Worm (Caenorhabditis elegans) whole organism, L4 larva: ENCODE data around the gene ced-11.

ENCODE experiments used
- F10B5.3 ChIP-seq: sonication (generic microtip); optimal IDR thresholded peaks from 2 replicates; lab custom pipeline; 2016; ENCODE audit warnings: mild to moderate bottlenecking, missing genetic modification characterization, missing compliant biosample characterization
- F44E2.7 ChIP-seq: fragments of 200-800 bp; sonication (Bioruptor generic); IDR thresholded peaks from 2 replicates; pipeline ENCODE4 v2.1.2; 2022; ENCODE audit warnings: missing genetic modification characterization, missing compliant biosample characterization
- R02D3.7 ChIP-seq: fragments of 150-350 bp; sonication (generic microtip); optimal IDR thresholded peaks from 3 replicates; lab custom pipeline; 2014; ENCODE audit warnings: missing biosample characterization, missing genetic modification characterization
- Y48G9A.11 ChIP-seq: fragments of 200-800 bp; sonication (Bioruptor generic); IDR thresholded peaks from 2 replicates; pipeline ENCODE4 v1.3.6; 2022; ENCODE audit warnings: missing genetic modification reagents, missing genetic modification characterization, missing compliant biosample characterization
- Y5F2A.4 ChIP-seq: fragments of 200-800 bp; sonication (Bioruptor generic); optimal IDR thresholded peaks from 2 replicates; lab custom pipeline; 2018; ENCODE audit warnings: mild to moderate bottlenecking, missing genetic modification characterization, missing compliant biosample characterization
- ZK337.2 ChIP-seq: fragments of 200-800 bp; sonication (Bioruptor generic); IDR thresholded peaks from 2 replicates; pipeline ENCODE4 v1.3.6; 2022; ENCODE audit warnings: missing genetic modification reagents, missing genetic modification characterization, missing compliant biosample characterization
- ZK546.5 ChIP-seq, 2 experiments: sonication (generic microtip); optimal IDR thresholded peaks; 2 replicates each; lab custom pipeline; 2017; ENCODE audit warnings: missing biosample characterization in 2 of 2, missing genetic modification characterization in 2 of 2
- aha-1 ChIP-seq: fragments of 150-350 bp; peaks from one replicate; lab custom pipeline; 2014; ENCODE audit warnings: missing biosample characterization, missing genetic modification characterization
- ceh-20 ChIP-seq: fragments of 200-800 bp; sonication (Bioruptor generic); IDR thresholded peaks from 2 replicates; pipeline ENCODE4 v1.3.6; 2022; ENCODE audit warnings: missing genetic modification reagents, missing genetic modification characterization, missing compliant biosample characterization
- ceh-32 ChIP-seq: sonication (generic microtip); optimal IDR thresholded peaks from 2 replicates; lab custom pipeline; 2016; ENCODE audit warnings: mild to moderate bottlenecking, missing genetic modification characterization, missing compliant biosample characterization; ENCODE audit not compliant: poor library complexity
- ceh-44 ChIP-seq: fragments of 200-800 bp; sonication (Bioruptor generic); IDR thresholded peaks from 2 replicates; pipeline ENCODE4 v1.3.6; 2022; ENCODE audit warnings: missing genetic modification reagents, missing genetic modification characterization, missing compliant biosample characterization
- ces-1 ChIP-seq: fragments of 150-350 bp; sonication (generic microtip); optimal IDR thresholded peaks from 4 replicates; lab custom pipeline; 2014; ENCODE audit warnings: missing biosample characterization, missing genetic modification reagents, missing genetic modification characterization
- daf-19 ChIP-seq: fragments of 200-800 bp; sonication (Bioruptor generic); conservative IDR thresholded peaks from 2 replicates; pipeline ENCODE4 v1.3.6; 2022; ENCODE audit warnings: missing genetic modification characterization, missing compliant biosample characterization
- dmd-8 ChIP-seq: fragments of 200-800 bp; sonication (Bioruptor generic); IDR thresholded peaks from 2 replicates; pipeline ENCODE4 v1.3.6; 2022; ENCODE audit warnings: missing genetic modification characterization, missing compliant biosample characterization
- dpl-1 ChIP-seq: fragments of 150-350 bp; optimal IDR thresholded peaks from 2 replicates; lab custom pipeline; 2014; ENCODE audit warnings: missing biosample characterization, missing genetic modification reagents, missing genetic modification characterization
- egl-27 ChIP-seq: sonication (generic microtip); optimal IDR thresholded peaks from 3 replicates; lab custom pipeline; 2017; ENCODE audit warnings: missing biosample characterization, missing genetic modification reagents, missing genetic modification characterization
- fkh-10 ChIP-seq: fragments of 150-350 bp; optimal IDR thresholded peaks from 2 replicates; lab custom pipeline; 2014; ENCODE audit warnings: missing biosample characterization, missing genetic modification reagents, missing genetic modification characterization
- fos-1 ChIP-seq: fragments of 150-350 bp; optimal IDR thresholded peaks from 2 replicates; lab custom pipeline; 2014; ENCODE audit warnings: missing biosample characterization, missing genetic modification characterization
- hif-1 ChIP-seq, 2 experiments: sonication (generic microtip); optimal IDR thresholded peaks; 2 replicates each; lab custom pipeline; 2016 to 2017; ENCODE audit warnings: missing compliant biosample characterization in 2 of 2, missing genetic modification characterization in 2 of 2, missing genetic modification reagents in 2 of 2, missing genotype in 2 of 2, mild to moderate bottlenecking in 1 of 2
- hlh-11 ChIP-seq: fragments of 200-800 bp; sonication (Bioruptor generic); optimal IDR thresholded peaks from 2 replicates; lab custom pipeline; 2018; ENCODE audit warnings: mild to moderate bottlenecking, missing genetic modification characterization, missing compliant biosample characterization
- hmg-1.1 ChIP-seq: fragments of 200-800 bp; sonication (Bioruptor generic); IDR thresholded peaks from 2 replicates; pipeline ENCODE4 v1.3.6; 2022; ENCODE audit warnings: missing genetic modification reagents, missing genetic modification characterization, missing compliant biosample characterization
- jun-1 ChIP-seq: fragments of 150-350 bp; optimal IDR thresholded peaks from 2 replicates; lab custom pipeline; 2014; ENCODE audit warnings: missing biosample characterization, missing genetic modification reagents, missing genetic modification characterization
- lin-29 ChIP-seq: fragments of 200-800 bp; sonication (Bioruptor generic); IDR thresholded peaks from 2 replicates; pipeline ENCODE4 v1.3.6; 2022; ENCODE audit warnings: missing genetic modification reagents, missing genetic modification characterization, missing compliant biosample characterization
- lin-39 ChIP-seq: fragments of 150-350 bp; optimal IDR thresholded peaks from 2 replicates; lab custom pipeline; 2014; ENCODE audit warnings: missing biosample characterization, missing genetic modification reagents, missing genetic modification characterization
- mep-1 ChIP-seq: fragments of 150-350 bp; sonication (generic microtip); optimal IDR thresholded peaks from 3 replicates; lab custom pipeline; 2014; ENCODE audit warnings: missing biosample characterization, missing genetic modification characterization
- mes-2 ChIP-seq: sonication (generic microtip); optimal IDR thresholded peaks from 2 replicates; lab custom pipeline; 2016; ENCODE audit warnings: missing genotype, mild to moderate bottlenecking, missing genetic modification characterization, missing compliant biosample characterization; ENCODE audit not compliant: poor library complexity, severe bottlenecking
- nhr-10 ChIP-seq: fragments of 150-350 bp; optimal IDR thresholded peaks from 2 replicates; lab custom pipeline; 2014; ENCODE audit warnings: missing biosample characterization, missing genetic modification characterization
- nhr-237 ChIP-seq: sonication (generic microtip); optimal IDR thresholded peaks from 2 replicates; lab custom pipeline; 2017; ENCODE audit warnings: missing biosample characterization, missing genetic modification characterization
- nhr-28 ChIP-seq: fragments of 150-350 bp; optimal IDR thresholded peaks from 2 replicates; lab custom pipeline; 2014; ENCODE audit warnings: missing biosample characterization, missing genetic modification characterization
- nhr-42 ChIP-seq: fragments of 200-800 bp; sonication (Bioruptor generic); IDR thresholded peaks from 2 replicates; pipeline ENCODE4 v1.3.6; 2022; ENCODE audit warnings: missing genetic modification characterization, missing compliant biosample characterization
- nhr-76 ChIP-seq: fragments of 150-350 bp; optimal IDR thresholded peaks from 2 replicates; lab custom pipeline; 2014; ENCODE audit warnings: missing biosample characterization, missing genetic modification characterization
- nhr-77 ChIP-seq: fragments of 150-350 bp; optimal IDR thresholded peaks from 2 replicates; lab custom pipeline; 2014; ENCODE audit warnings: missing biosample characterization, missing genetic modification characterization
- pha-4 ChIP-seq, 2 experiments: fragments of 150-350 bp in 1 of 2; fragments of 200-800 bp in 1 of 2; sonication (Bioruptor generic) in 1 of 2; IDR thresholded peaks in 1 of 2; optimal IDR thresholded peaks in 1 of 2; 2 replicates each; pipeline versions ENCODE4 v1.3.6 to Lab custom; 2014 to 2022; ENCODE audit warnings: missing genetic modification characterization in 2 of 2, missing genetic modification reagents in 2 of 2, missing biosample characterization in 1 of 2, missing compliant biosample characterization in 1 of 2
- php-3 ChIP-seq: fragments of 200-800 bp; sonication (Bioruptor generic); IDR thresholded peaks from 2 replicates; pipeline ENCODE4 v1.3.6; 2022; ENCODE audit warnings: missing genetic modification reagents, missing genetic modification characterization, missing compliant biosample characterization
- set-16 ChIP-seq: fragments of 200-800 bp; sonication (Bioruptor generic); IDR thresholded peaks from 2 replicates; pipeline ENCODE4 v1.3.6; 2022; ENCODE audit warnings: missing genetic modification reagents, missing genetic modification characterization, missing compliant biosample characterization
- skn-1 ChIP-seq: fragments of 150-350 bp; optimal IDR thresholded peaks from 2 replicates; lab custom pipeline; 2014; ENCODE audit warnings: missing biosample characterization, missing genetic modification characterization
- snpc-1.2 ChIP-seq: fragments of 200-800 bp; sonication (Bioruptor generic); IDR thresholded peaks from 2 replicates; pipeline ENCODE4 v1.3.6; 2022; ENCODE audit warnings: missing genetic modification reagents, missing genetic modification characterization, missing compliant biosample characterization
- tra-1 ChIP-seq: fragments of 200-800 bp; sonication (Bioruptor generic); IDR thresholded peaks from 2 replicates; pipeline ENCODE4 v1.3.6; 2022; ENCODE audit warnings: missing genetic modification reagents, missing genetic modification characterization, missing compliant biosample characterization
- unc-130 ChIP-seq: sonication (generic microtip); optimal IDR thresholded peaks from 2 replicates; lab custom pipeline; 2016; ENCODE audit warnings: missing genetic modification reagents, missing genetic modification characterization, missing compliant biosample characterization
- unc-62 ChIP-seq, 3 experiments: fragments of 150-350 bp in 1 of 3; sonication (generic microtip); optimal IDR thresholded peaks in 2 of 3; peaks in 1 of 3; 1 replicate in 1 of 3; 2 replicates in 2 of 3; lab custom pipeline; 2014 to 2017; ENCODE audit warnings: missing biosample characterization in 3 of 3, missing genetic modification characterization in 3 of 3, missing genetic modification reagents in 3 of 3, missing genotype in 1 of 3
- zip-2 ChIP-seq: fragments of 150-350 bp; optimal IDR thresholded peaks from 2 replicates; lab custom pipeline; 2014; ENCODE audit warnings: missing biosample characterization, missing genetic modification characterization
- ztf-7 ChIP-seq: fragments of 150-350 bp; optimal IDR thresholded peaks from 2 replicates; lab custom pipeline; 2014; ENCODE audit warnings: missing biosample characterization, missing genetic modification characterization

ced-11 gene

ce11 chrIII:9115745-9116144 lies 3.6 kb upstream of the ced-11 start:
- TF ChIP-seq zip-2 (tag; lab: Kevin White, UChicago) (no peak), set-16 (GFP tag; lab: Robert Waterston, UW) (no peak), unc-62 (GFP tag; optimal IDR thresholded peaks at IDR 0.05 in 1 of 2; lab: Kevin White, UChicago) (peak in 1 of 2 experiments; percentile 77), unc-62 (tag; optimal IDR thresholded peaks at IDR 0.05; lab: Kevin White, UChicago) (no peak), snpc-1.2 (GFP tag; lab: Robert Waterston, UW) (no peak), aha-1 (peak; percentile 52), Y48G9A.11 (GFP tag; lab: Robert Waterston, UW) (no peak)
- TF ChIP-seq, all 104 proteins: peak for 2

ce11 chrIII:9118314-9118850 lies 974 bp upstream of the ced-11 start, which contains the start of gene grl-11:
Gene grl-11, minus strand, starts transcription at chrIII:9118364.
- TF ChIP-seq daf-19 (GFP tag; lab: Robert Waterston, UW), result no peak
- no peak for TF ChIP-seq snpc-1.2 (GFP tag; lab: Robert Waterston, UW)
- no peak for TF ChIP-seq ceh-20 (GFP tag; lab: Robert Waterston, UW)
- TF ChIP-seq unc-62 (GFP tag; optimal IDR thresholded peaks at IDR 0.05 in 1 of 2; lab: Kevin White, UChicago), result peak in 1 of 2 experiments; percentile 81
- TF ChIP-seq unc-62 (tag; optimal IDR thresholded peaks at IDR 0.05; lab: Kevin White, UChicago), result no peak
- no peak for TF ChIP-seq jun-1 (tag; lab: Kevin White, UChicago)
- TF ChIP-seq nhr-77 (tag; lab: Kevin White, UChicago), result no peak
- TF ChIP-seq, all 104 proteins: peak for 1

ce11 chrIII:9125789-9126304 lies 6.5 kb downstream of the ced-11 start, which contains the start of gene sec-16A.1:
Gene sec-16A.1, plus strand, starts transcription at chrIII:9125839.
- no peak for TF ChIP-seq php-3
- TF ChIP-seq skn-1 (tag; lab: Kevin White, UChicago), result no peak
- TF ChIP-seq nhr-10 (tag; lab: Kevin White, UChicago), result no peak
- TF ChIP-seq dmd-8 (GFP tag; lab: Robert Waterston, UW), result no peak
- no peak for TF ChIP-seq ceh-44
- no peak for TF ChIP-seq fos-1 (tag; lab: Kevin White, UChicago)
- peak; percentile 4 for TF ChIP-seq nhr-28 (tag; lab: Kevin White, UChicago)
- TF ChIP-seq F44E2.7 (GFP tag; lab: Robert Waterston, UW), result no peak
- no peak for TF ChIP-seq lin-39 (tag; lab: Kevin White, UChicago)
- TF ChIP-seq F10B5.3 (tag; lab: Kevin White, UChicago), result no peak
- peak; percentile 44 for TF ChIP-seq aha-1
- peak; percentile 41 for TF ChIP-seq dpl-1 (GFP tag; lab: Kevin White, UChicago)
- TF ChIP-seq nhr-237 (tag; lab: Kevin White, UChicago), result no peak
- peak in 1 of 2 experiments; percentile 93 for TF ChIP-seq unc-62 (GFP tag; optimal IDR thresholded peaks at IDR 0.05 in 1 of 2; lab: Kevin White, UChicago)
- no peak for TF ChIP-seq unc-62 (tag; optimal IDR thresholded peaks at IDR 0.05; lab: Kevin White, UChicago)
- no peak for TF ChIP-seq R02D3.7 (tag; lab: Kevin White, UChicago)
- peak; percentile 75 for TF ChIP-seq mes-2 (tag; lab: Kevin White, UChicago)
- TF ChIP-seq jun-1 (tag; lab: Kevin White, UChicago), result no peak
- TF ChIP-seq ZK546.5 (tag; optimal IDR thresholded peaks at IDR 0.05; lab: Kevin White, UChicago), result no peak
- TF ChIP-seq tra-1 (GFP tag; lab: Robert Waterston, UW), result no peak
- TF ChIP-seq ceh-32 (tag; lab: Kevin White, UChicago), result no peak
- TF ChIP-seq unc-130 (GFP tag; lab: Kevin White, UChicago), result no peak
- TF ChIP-seq hif-1 (tag; optimal IDR thresholded peaks at IDR 0.05; lab: Kevin White, UChicago), result no peak
- no peak for TF ChIP-seq ZK337.2
- TF ChIP-seq Y5F2A.4, result no peak
- no peak for TF ChIP-seq ztf-7 (tag; lab: Kevin White, UChicago)
- TF ChIP-seq pha-4 (GFP tag; IDR thresholded peaks at IDR 0.05; lab: Robert Waterston, UW), result no peak
- TF ChIP-seq pha-4 (tag; optimal IDR thresholded peaks at IDR 0.05; lab: Kevin White, UChicago), result peak; percentile 60
- no peak for TF ChIP-seq mep-1 (tag; lab: Kevin White, UChicago)
- no peak for TF ChIP-seq hlh-11
- no peak for TF ChIP-seq nhr-42 (GFP tag; lab: Robert Waterston, UW)
- no peak for TF ChIP-seq nhr-76
- TF ChIP-seq fkh-10 (GFP tag; lab: Kevin White, UChicago), result no peak
- TF ChIP-seq lin-29 (GFP tag; lab: Robert Waterston, UW), result no peak
- TF ChIP-seq hmg-1.1, result 0 out of 2 replicates have a peak, but pooled peaks have one; percentile 24
- TF ChIP-seq ces-1 (GFP tag; lab: Kevin White, UChicago), result no peak
- no peak for TF ChIP-seq egl-27 (tag; lab: Kevin White, UChicago)
